Worm (Caenorhabditis elegans) whole organism, mixed stage, embryonic: ENCODE results near the gene comt-5.

Experiments used
- blmp-1 ChIP-seq: fragments of 150-350 bp; optimal IDR thresholded peaks from 2 replicates; lab custom pipeline; 2014; ENCODE audit warnings: missing biosample characterization, missing genetic modification characterization
- elt-1 ChIP-seq: sonication (generic microtip); optimal IDR thresholded peaks from 2 replicates; lab custom pipeline; 2017; ENCODE audit warnings: missing genetic modification characterization, mild to moderate bottlenecking, missing compliant biosample characterization, antibody characterized with exemption, moderate library complexity, borderline replicate concordance; ENCODE audit not compliant: insufficient read depth
- elt-3 ChIP-seq: fragments of 150-350 bp; optimal IDR thresholded peaks from 2 replicates; lab custom pipeline; 2014; ENCODE audit warnings: missing biosample characterization, missing genetic modification characterization
- mab-5 ChIP-seq: fragments of 150-350 bp; optimal IDR thresholded peaks from 2 replicates; lab custom pipeline; 2014; ENCODE audit warnings: missing biosample characterization, missing genetic modification characterization
- pha-4 ChIP-seq: fragments of 150-350 bp; optimal IDR thresholded peaks from 2 replicates; lab custom pipeline; 2018; ENCODE audit warnings: missing biosample characterization, missing genetic modification reagents, missing genetic modification characterization
- sptf-1 ChIP-seq: sonication (generic microtip); optimal IDR thresholded peaks from 2 replicates; lab custom pipeline; 2017; ENCODE audit warnings: mild to moderate bottlenecking, missing genetic modification characterization, moderate library complexity, missing compliant biosample characterization
- tbx-8 ChIP-seq: fragments of 200-800 bp; sonication (Bioruptor generic); optimal IDR thresholded peaks from 2 replicates; lab custom pipeline; 2018; ENCODE audit warnings: mild to moderate bottlenecking, missing genetic modification characterization, moderate library complexity, missing compliant biosample characterization
- unc-39 ChIP-seq: fragments of 150-350 bp; optimal IDR thresholded peaks from 2 replicates; lab custom pipeline; 2014; ENCODE audit warnings: missing biosample characterization, missing genetic modification characterization

ce11 chrV:2051507-2051906, 1.9 kb downstream of the comt-5 start, which contains the start of gene Y40B10A.11:
- TF ChIP-seq unc-39 (tag; lab: Kevin White, UChicago) (no peak), sptf-1 (tag; lab: Kevin White, UChicago) (no peak), tbx-8 (GFP tag; lab: Kevin White, UChicago) (no peak), elt-3 (tag; lab: Kevin White, UChicago) (no peak), pha-4 (no peak), blmp-1 (no peak), mab-5 (tag; lab: Kevin White, UChicago) (no peak), elt-1 (no peak)
